Fruit fly (Drosophila melanogaster): ENCODE results near the gene cm.
A peak's percentile ranks its signal among the peaks of the same experiment; 100 is the strongest.

Gene cm

dm6 chrX:6985182-6985851 lies 25.6 kb downstream of the cm start (continued):
- TF ChIP-seq CG33213 (GFP tag; optimal IDR thresholded peaks at IDR 0.05) (peak; percentile 61), chm (GFP tag; IDR thresholded peaks at IDR 0.05) (peak; percentile 80; the same call in 1 of the 2 replicates), CG30020 (tag; optimal IDR thresholded peaks at IDR 0.05) (peak; percentile 46), CG13123 (GFP tag; optimal IDR thresholded peaks at IDR 0.05) (peak; percentile 19), CG14710 (tag; optimal IDR thresholded peaks at IDR 0.05) (peak; percentile 83), CG31388 (GFP tag; optimal IDR thresholded peaks at IDR 0.05) (peak; percentile 4), Usf (GFP tag; optimal IDR thresholded peaks at IDR 0.05) (peak; percentile 72), pho (GFP tag; optimal IDR thresholded peaks at IDR 0.05) (peak; percentile 33), chn (GFP tag; optimal IDR thresholded peaks at IDR 0.05) (peak; percentile 86), exex (tag; optimal IDR thresholded peaks at IDR 0.05) (peak; percentile 12), CG13296 (GFP tag; optimal IDR thresholded peaks at IDR 0.05) (peak; percentile 19), CG2199 (GFP tag; IDR thresholded peaks at IDR 0.05) (no peak), sisA (GFP tag; IDR thresholded peaks at IDR 0.05) (peak; percentile 77), HHEX (GFP tag; optimal IDR thresholded peaks at IDR 0.05) (peak; percentile 40), Jarid2 (GFP tag; optimal IDR thresholded peaks at IDR 0.05) (peak; percentile 13), dpn (GFP tag; optimal IDR thresholded peaks at IDR 0.05) (peak; percentile 64 to 82), seq (GFP tag; IDR thresholded peaks at IDR 0.05) (peak; percentile 73), CG15479 (GFP tag; optimal IDR thresholded peaks at IDR 0.05) (no peak), grn (GFP tag; optimal IDR thresholded peaks at IDR 0.05) (peak; percentile 67), cg (GFP tag; optimal IDR thresholded peaks at IDR 0.05) (peak; percentile 50), CG4424 (GFP tag; optimal IDR thresholded peaks at IDR 0.05) (peak; percentile 81), CG17912 (GFP tag; optimal IDR thresholded peaks at IDR 0.05) (no peak), nau (GFP tag; optimal IDR thresholded peaks at IDR 0.05) (peak; percentile 52), caup (GFP tag; optimal IDR thresholded peaks at IDR 0.05; ENCODE audit: severe bottlenecking) (no peak), Hr39 (optimal IDR thresholded peaks at IDR 0.05) (no peak), CkIIα-i1 (GFP tag; IDR thresholded peaks at IDR 0.05) (no peak), Ets65A (GFP tag) (peak; percentile 95), CG9609 (GFP tag; optimal IDR thresholded peaks at IDR 0.05) (peak; percentile 54), dimm (GFP tag; IDR thresholded peaks at IDR 0.05) (0 out of 2 replicates have a peak, but pooled peaks have one; percentile 30), MESR4 (GFP tag; optimal IDR thresholded peaks at IDR 0.05) (no peak), al (GFP tag; IDR thresholded peaks at IDR 0.05) (peak; percentile 24; the same call in 1 of the 2 replicates), Optix (GFP tag; IDR thresholded peaks at IDR 0.05) (peak; percentile 57; the same call in 2 of the 3 replicates), CG2889 (GFP tag; IDR thresholded peaks at IDR 0.05) (no peak), CG2875 (GFP tag; optimal IDR thresholded peaks at IDR 0.05) (peak; percentile 69), fd102C (GFP tag; optimal IDR thresholded peaks at IDR 0.05) (no peak), sens-2 (GFP tag; IDR thresholded peaks at IDR 0.05) (peak; percentile 53; the same call in 1 of the 2 replicates), yki (optimal IDR thresholded peaks at IDR 0.05) (no peak), Max (GFP tag; optimal IDR thresholded peaks at IDR 0.05) (peak; percentile 38), PHDP (tag; optimal IDR thresholded peaks at IDR 0.05) (peak; percentile 76), sna (GFP tag; IDR thresholded peaks at IDR 0.05; ENCODE audit: partially characterized antibody) (no peak), Spps (tag; optimal IDR thresholded peaks at IDR 0.05) (peak; percentile 79), Fer2 (tag; optimal IDR thresholded peaks at IDR 0.05) (no peak), nerfin-2 (GFP tag; IDR thresholded peaks at IDR 0.05; ENCODE audit: partially characterized antibody) (peak; percentile 55; the same call in 1 of the 2 replicates), ewg (GFP tag; optimal IDR thresholded peaks at IDR 0.05) (peak; percentile 54), psq (GFP tag; optimal IDR thresholded peaks at IDR 0.05) (peak; percentile 58), Hand (GFP tag; optimal IDR thresholded peaks at IDR 0.05) (peak; percentile 7), E2f1 (GFP tag; IDR thresholded peaks at IDR 0.05) (peak; percentile 73), Kr (GFP tag; optimal IDR thresholded peaks at IDR 0.05) (no peak), CG2202 (tag; optimal IDR thresholded peaks at IDR 0.05) (peak; percentile 88), unc-4 (GFP tag; IDR thresholded peaks at IDR 0.05; ENCODE audit: partially characterized antibody) (no peak)
